Fruit fly (Drosophila melanogaster): ENCODE data around the gene CG42502.

DNA sequence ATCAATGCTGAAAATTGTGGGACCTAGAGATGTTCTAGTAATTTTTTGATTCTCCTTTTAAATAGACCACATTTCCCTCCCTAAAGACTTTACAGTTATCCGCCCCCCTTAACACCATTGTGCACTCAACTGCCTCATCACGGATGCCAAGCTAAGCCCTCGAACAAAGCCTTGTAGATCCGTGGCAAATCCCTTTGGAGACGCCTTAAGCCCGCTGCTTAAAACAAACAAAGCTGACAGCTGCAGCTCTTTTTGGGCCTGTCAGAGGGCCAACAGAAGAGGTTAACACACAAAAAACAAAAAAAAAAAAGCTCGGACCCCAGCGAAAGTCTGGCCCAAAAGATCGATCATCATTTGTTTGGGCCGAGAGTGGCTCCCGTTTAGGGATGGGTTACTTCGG is 43.2 kb downstream of the CG42502 start:
- TF ChIP-seq CG17806 (tag; optimal IDR thresholded peaks at IDR 0.05), result no peak
- no peak for TF ChIP-seq CG13204 (GFP tag; optimal IDR thresholded peaks at IDR 0.05)
- TF ChIP-seq CG10348 (GFP tag; IDR thresholded peaks at IDR 0.05), result no peak
- no peak for TF ChIP-seq EcR (GFP tag; optimal IDR thresholded peaks at IDR 0.05)
- no peak for TF ChIP-seq CG8159 (tag; optimal IDR thresholded peaks at IDR 0.05)
- TF ChIP-seq CG4496 (GFP tag; IDR thresholded peaks at IDR 0.05), result no peak

All from whole organism, pupa.